Worm (Caenorhabditis elegans): ENCODE measurements around the gene btb-16.

DNA sequence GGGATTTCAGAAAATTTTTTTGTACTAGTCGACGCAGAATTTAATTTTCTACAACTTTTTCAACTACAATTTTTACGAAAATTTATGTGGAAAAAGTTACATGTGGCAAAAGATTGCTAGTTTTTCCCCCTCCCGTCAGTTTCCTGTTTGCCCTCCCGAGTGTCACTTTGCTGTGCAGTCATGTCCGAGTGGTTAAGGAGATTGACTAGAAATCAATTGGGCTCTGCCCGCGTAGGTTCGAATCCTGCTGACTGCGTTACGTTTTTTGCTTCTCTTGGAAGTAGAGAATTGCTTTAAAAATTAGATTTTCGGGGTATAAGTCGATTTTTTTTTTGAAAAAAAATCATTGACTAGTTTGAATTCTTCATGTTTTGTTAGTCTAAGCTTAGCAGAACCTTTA, 28.9 kb upstream of the btb-16 start:
- no peak for TF ChIP-seq dsc-1 (tag; optimal IDR thresholded peaks at IDR 0.05)
- no peak for TF ChIP-seq aly-2 (tag; optimal IDR thresholded peaks at IDR 0.05)
- TF ChIP-seq mdl-1 (tag; optimal IDR thresholded peaks at IDR 0.05) = no peak
- no peak for TF ChIP-seq mep-1 (tag; optimal IDR thresholded peaks at IDR 0.05)

Data from whole organism, L1 larva.